Worm (Caenorhabditis elegans) whole organism, L3 larva: Measurements from ENCODE around the gene cht-6.

Experiments
- aly-2 ChIP-seq: fragments of 150-350 bp; optimal IDR thresholded peaks from 2 replicates; lab custom pipeline; 2014; ENCODE audit warnings: missing biosample characterization, missing genetic modification characterization
- ceh-82 ChIP-seq: fragments of 150-350 bp; optimal IDR thresholded peaks from 2 replicates; lab custom pipeline; 2014; ENCODE audit warnings: missing biosample characterization, missing genetic modification characterization
- elt-3 ChIP-seq, 3 experiments: fragments of 150-350 bp in 1 of 3; sonication (generic microtip) in 2 of 3; optimal IDR thresholded peaks; 2 replicates in 2 of 3; 4 replicates in 1 of 3; lab custom pipeline; 2014 to 2017; ENCODE audit warnings: missing biosample characterization in 3 of 3, missing genetic modification characterization in 3 of 3
- fos-1 ChIP-seq: fragments of 150-350 bp; optimal IDR thresholded peaks from 2 replicates; lab custom pipeline; 2014; ENCODE audit warnings: missing biosample characterization, missing genetic modification characterization
- lin-39 ChIP-seq: fragments of 150-350 bp; optimal IDR thresholded peaks from 2 replicates; lab custom pipeline; 2018; ENCODE audit warnings: missing biosample characterization, missing genetic modification reagents, missing genetic modification characterization
- skn-1 ChIP-seq: fragments of 150-350 bp; optimal IDR thresholded peaks from 2 replicates; lab custom pipeline; 2014; ENCODE audit warnings: missing biosample characterization, missing genetic modification characterization
- tbx-2 ChIP-seq: sonication (generic microtip); optimal IDR thresholded peaks from 2 replicates; lab custom pipeline; 2016; ENCODE audit warnings: mild to moderate bottlenecking, missing genetic modification characterization, missing compliant biosample characterization
- unc-39 ChIP-seq: sonication (generic microtip); optimal IDR thresholded peaks from 4 replicates; lab custom pipeline; 2017; ENCODE audit warnings: missing biosample characterization, missing genetic modification characterization
- unc-62 ChIP-seq: fragments of 150-350 bp; sonication (generic microtip); optimal IDR thresholded peaks from 4 replicates; lab custom pipeline; 2014; ENCODE audit warnings: missing biosample characterization, missing genetic modification reagents, missing genetic modification characterization
- zag-1 ChIP-seq: fragments of 150-350 bp; optimal IDR thresholded peaks from 2 replicates; lab custom pipeline; 2014; ENCODE audit warnings: missing biosample characterization, missing genetic modification characterization
- ztf-11 ChIP-seq: fragments of 150-350 bp; optimal IDR thresholded peaks from 2 replicates; lab custom pipeline; 2014; ENCODE audit warnings: missing biosample characterization, missing genetic modification characterization

- TF ChIP-seq ztf-11 (tag; lab: Kevin White, UChicago) (no peak), zag-1 (no peak), lin-39 (tag; lab: Kevin White, UChicago) (no peak), skn-1 (tag; lab: Kevin White, UChicago) (no peak), aly-2 (tag; lab: Kevin White, UChicago) (no peak), unc-39 (tag; lab: Kevin White, UChicago) (no peak), unc-62 (GFP tag; lab: Kevin White, UChicago) (no peak), elt-3 (tag; optimal IDR thresholded peaks at IDR 0.05; lab: Kevin White, UChicago) (no peak), fos-1 (tag; lab: Kevin White, UChicago) (no peak), tbx-2 (no peak), ceh-82 (no peak)
These were observed 27.2 kb downstream of the cht-6 start, which contains the start of gene T05H4.3 for ce11 chrV:6442037-6442436.
